3 fruit fly cellular contexts compared by ENCODE assay signal in the genomic region with DNA sequence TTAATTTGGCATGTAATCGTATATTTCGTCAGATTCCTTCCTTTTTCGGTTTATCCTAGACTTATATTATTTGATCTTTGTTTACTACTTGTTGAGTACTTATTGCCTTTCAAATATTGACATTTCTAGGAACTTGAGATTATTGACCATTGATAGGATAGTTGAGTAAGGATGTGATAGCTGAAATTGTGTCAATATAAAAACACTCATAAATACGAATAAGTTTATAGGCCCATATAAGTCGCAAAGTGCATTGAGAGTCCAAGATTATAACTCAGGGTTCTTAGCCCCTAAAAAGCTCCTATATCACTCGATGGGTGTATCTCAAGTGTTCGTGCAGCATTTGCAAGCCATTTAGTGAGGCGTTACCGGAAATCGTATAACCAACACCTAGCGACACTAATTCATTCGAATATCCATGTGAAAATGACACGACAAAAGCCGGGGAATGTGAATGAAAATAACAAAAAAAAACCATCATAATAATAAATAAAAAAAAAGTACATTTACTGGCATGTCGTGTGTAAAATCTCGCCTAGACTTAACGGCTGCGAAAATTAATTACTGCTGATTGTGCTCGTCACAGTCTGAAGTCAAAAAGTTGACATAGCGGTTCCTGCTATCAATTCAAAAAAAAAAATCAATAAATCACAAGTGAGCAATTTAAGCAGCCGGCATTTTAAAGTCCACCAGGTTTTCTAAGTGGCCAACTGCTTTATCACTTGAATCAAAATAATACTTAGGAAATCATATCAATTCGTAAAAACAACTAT.
TF ChIP-seq lines count a peak whose summit lies in the region.

No protein-coding gene starts in this region.

- no peak for TF ChIP-seq CTCF in whole organism, embryonic (GFP tag; optimal IDR thresholded peaks at IDR 0.05; lab: Kevin White, UChicago)

TF ChIP-seq in whole organism, adult, 20 proteins besides CTCF, POLR2A, EP300 and RAD21:
- TF ChIP-seq Crg-1 (GFP tag; optimal IDR thresholded peaks at IDR 0.05; lab: Kevin White, UChicago) = no peak
- peak; percentile 30 for TF ChIP-seq CG33017 (tag; optimal IDR thresholded peaks at IDR 0.05; lab: Kevin White, UChicago)
- no peak for TF ChIP-seq Clk (GFP tag; optimal IDR thresholded peaks at IDR 0.05; lab: Kevin White, UChicago)
- peak; percentile 45 for TF ChIP-seq CG7101 (tag; optimal IDR thresholded peaks at IDR 0.05; lab: Kevin White, UChicago)
- peak; percentile 51 for TF ChIP-seq tj (GFP tag; optimal IDR thresholded peaks at IDR 0.05; lab: Kevin White, UChicago)
- TF ChIP-seq CG5204 (GFP tag; optimal IDR thresholded peaks at IDR 0.05; lab: Kevin White, UChicago) = no peak
- TF ChIP-seq bab1 (GFP tag; optimal IDR thresholded peaks at IDR 0.05; lab: Kevin White, UChicago) = peak; percentile 5
- peak; percentile 55 for TF ChIP-seq cic (GFP tag; optimal IDR thresholded peaks at IDR 0.05; lab: Kevin White, UChicago)
- no peak for TF ChIP-seq toe (GFP tag; optimal IDR thresholded peaks at IDR 0.05; lab: Kevin White, UChicago)
- no peak for TF ChIP-seq ovo (GFP tag; optimal IDR thresholded peaks at IDR 0.05; lab: Kevin White, UChicago)
- TF ChIP-seq CG7045 (GFP tag; optimal IDR thresholded peaks at IDR 0.05; lab: Kevin White, UChicago) = peak; percentile 45
- peak; percentile 77 for TF ChIP-seq CG12768 (GFP tag; optimal IDR thresholded peaks at IDR 0.05; lab: Kevin White, UChicago)
- TF ChIP-seq Mnt (GFP tag; optimal IDR thresholded peaks at IDR 0.05; lab: Kevin White, UChicago) = peak; percentile 1
- no peak for TF ChIP-seq CG1620 (GFP tag; optimal IDR thresholded peaks at IDR 0.05; lab: Kevin White, UChicago)
- TF ChIP-seq Hr96 (GFP tag; optimal IDR thresholded peaks at IDR 0.05; lab: Kevin White, UChicago) = no peak
- no peak for TF ChIP-seq cnc (optimal IDR thresholded peaks at IDR 0.05; lab: Kevin White, UChicago)
- TF ChIP-seq CG14711 (tag; optimal IDR thresholded peaks at IDR 0.05; lab: Kevin White, UChicago) = peak; percentile 20
- peak; percentile 12 for TF ChIP-seq pad (GFP tag; optimal IDR thresholded peaks at IDR 0.05; lab: Kevin White, UChicago)
- TF ChIP-seq CG11617 (GFP tag; optimal IDR thresholded peaks at IDR 0.05; lab: Kevin White, UChicago) = no peak
- TF ChIP-seq kay (GFP tag; lab: Kevin White, UChicago; ENCODE audit: borderline replicate concordance) = peak; percentile 36
TF ChIP-seq in whole organism, adult: peak in this region for 11.

TF ChIP-seq in whole organism, embryonic, 481 proteins besides CTCF, POLR2A, EP300 and RAD21:
- TF ChIP-seq ttk (GFP tag; IDR thresholded peaks at IDR 0.05; lab: Robert Waterston, UW) (no peak), exex (tag; optimal IDR thresholded peaks at IDR 0.05; lab: Kevin White, UChicago) (peak; percentile 71), CG15696 (tag; optimal IDR thresholded peaks at IDR 0.05; lab: Kevin White, UChicago) (peak; percentile 18), CG11723 (GFP tag; optimal IDR thresholded peaks at IDR 0.05; lab: Kevin White, UChicago) (no peak), lab (GFP tag; optimal IDR thresholded peaks at IDR 0.05; lab: Kevin White, UChicago) (no peak), CG10654 (GFP tag; optimal IDR thresholded peaks at IDR 0.05; lab: Kevin White, UChicago) (no peak), unc-4 (GFP tag; IDR thresholded peaks at IDR 0.05; lab: Robert Waterston, UW; ENCODE audit: partially characterized antibody) (no peak), TFAM (GFP tag; optimal IDR thresholded peaks at IDR 0.05; lab: Kevin White, UChicago) (no peak), sens (GFP tag; lab: Kevin White, UChicago) (peak; percentile 55)
TF ChIP-seq in whole organism, embryonic: peak in this region for 3.

TF ChIP-seq in whole organism, prepupa, 60 proteins besides CTCF, POLR2A, EP300 and RAD21:
- TF ChIP-seq Eip75B (GFP tag; optimal IDR thresholded peaks at IDR 0.05; lab: Kevin White, UChicago) (no peak), CG6808 (GFP tag; optimal IDR thresholded peaks at IDR 0.05; lab: Kevin White, UChicago) (no peak), svp (GFP tag; lab: Kevin White, UChicago) (peak; percentile 56)
